Fruit fly (Drosophila melanogaster): ENCODE results near the gene His4r.

His4r gene

DNA sequence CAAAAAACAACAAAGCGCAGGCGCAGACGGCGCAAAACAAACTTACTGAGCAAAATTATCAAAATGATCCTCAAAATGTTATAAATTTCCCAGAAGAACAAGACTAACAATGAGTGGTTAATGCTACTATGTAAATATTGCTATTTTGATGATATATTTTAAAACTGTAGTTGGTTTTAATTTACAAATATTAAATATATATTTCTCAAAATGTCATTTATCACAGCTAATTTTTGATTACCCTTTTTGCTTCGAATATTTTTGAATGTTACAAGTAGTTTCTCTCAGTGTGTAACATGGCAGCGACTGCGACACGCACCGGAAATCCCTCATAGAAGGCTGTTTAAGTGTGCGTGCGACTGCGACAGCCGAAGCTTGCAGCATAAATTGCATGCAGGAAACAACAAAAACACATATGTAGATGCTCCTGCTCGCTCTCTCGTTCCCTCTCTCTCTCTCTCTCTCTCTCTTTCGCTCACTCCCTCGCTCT lies 27.6 kb upstream of the His4r start (continued):
- TF ChIP-seq gsb-n (tag; optimal IDR thresholded peaks at IDR 0.05) (peak; percentile 26), CG14710 (tag; optimal IDR thresholded peaks at IDR 0.05) (peak; percentile 38), CoRest (tag; optimal IDR thresholded peaks at IDR 0.05) (peak; percentile 42), maf-S (GFP tag; optimal IDR thresholded peaks at IDR 0.05) (no peak), CG1603 (tag; optimal IDR thresholded peaks at IDR 0.05) (peak; percentile 32)

DNA sequence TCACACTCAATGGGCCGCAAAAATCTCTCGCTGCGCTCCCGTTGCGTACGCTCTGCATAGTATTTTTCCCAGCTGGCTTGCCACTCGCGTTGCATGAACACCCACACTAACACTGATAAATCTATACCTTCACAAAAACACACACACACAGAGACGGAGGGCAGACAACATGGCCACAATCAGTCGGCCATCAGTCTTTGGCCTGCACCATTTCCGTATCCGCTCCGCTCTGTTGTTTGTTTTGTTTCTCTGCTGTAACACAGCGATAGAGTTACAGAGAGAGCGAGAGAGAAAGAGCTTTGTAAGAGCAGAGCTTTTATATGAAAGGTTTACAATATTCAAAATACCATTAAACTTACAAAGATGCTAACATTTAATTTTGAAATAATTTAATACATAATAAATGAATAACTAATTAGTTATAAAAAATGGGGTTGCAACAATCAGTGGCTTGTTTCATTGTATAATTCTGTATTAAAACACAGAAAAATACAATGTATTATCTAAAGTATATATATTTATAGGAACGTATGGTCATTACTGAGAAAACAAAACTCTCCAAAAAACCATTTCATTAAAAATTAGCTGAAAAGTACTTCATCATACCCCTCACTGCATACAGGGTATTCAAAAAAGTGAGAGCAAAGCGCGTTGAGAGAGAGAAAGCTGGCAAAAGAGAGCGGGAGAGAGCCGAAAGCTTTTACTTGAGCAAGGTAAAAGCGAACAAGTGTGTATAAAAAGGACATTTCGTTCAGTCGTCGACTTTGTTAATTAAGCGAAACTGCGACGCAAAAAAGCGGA lies 16.5 kb upstream of the His4r start, which contains the start of gene CG14853:
TSS of gene CG14853 (plus strand) at position 751 of the 801 bp plus-strand sequence.
- TF ChIP-seq hb (GFP tag; IDR thresholded peaks at IDR 0.05; ENCODE audit: partially characterized antibody) (no peak), bcd (GFP tag; optimal IDR thresholded peaks at IDR 0.05) (peak; percentile 58), tx (GFP tag; optimal IDR thresholded peaks at IDR 0.05) (no peak), CG12942 (GFP tag; optimal IDR thresholded peaks at IDR 0.05) (peak; percentile 71), CG14014 (GFP tag; IDR thresholded peaks at IDR 0.05) (peak; percentile 74), Ptx1 (GFP tag; IDR thresholded peaks at IDR 0.05) (peak; percentile 76), org-1 (GFP tag; optimal IDR thresholded peaks at IDR 0.05) (peak; percentile 31), HLH4C (GFP tag; IDR thresholded peaks at IDR 0.05; ENCODE audit: partially characterized antibody) (no peak), chn (GFP tag; optimal IDR thresholded peaks at IDR 0.05) (peak; percentile 14), pfk (GFP tag; optimal IDR thresholded peaks at IDR 0.05) (peak; percentile 65), sens (GFP tag) (peak; percentile 86), E2f1 (GFP tag; IDR thresholded peaks at IDR 0.05) (no peak; the same call in 1 of the 2 replicates), NfI (GFP tag; optimal IDR thresholded peaks at IDR 0.05) (peak; percentile 75), Mrtf (GFP tag; IDR thresholded peaks at IDR 0.05) (peak; percentile 75), bbx (GFP tag; IDR thresholded peaks at IDR 0.05; ENCODE audit: partially characterized antibody) (no peak), Blimp-1 (GFP tag; optimal IDR thresholded peaks at IDR 0.05) (peak; percentile 77), onecut (GFP tag; IDR thresholded peaks at IDR 0.05) (peak; percentile 58), CG3838 (GFP tag; optimal IDR thresholded peaks at IDR 0.05) (peak; percentile 43), kah (GFP tag; optimal IDR thresholded peaks at IDR 0.05) (peak; percentile 48), CG10543 (GFP tag; optimal IDR thresholded peaks at IDR 0.05) (peak; percentile 40), Dp (GFP tag; optimal IDR thresholded peaks at IDR 0.05) (no peak), Hr3 (GFP tag; optimal IDR thresholded peaks at IDR 0.05) (peak; percentile 85), zfh1 (GFP tag; IDR thresholded peaks at IDR 0.05) (peak; percentile 77), psq (GFP tag; optimal IDR thresholded peaks at IDR 0.05) (peak; percentile 56), fd102C (GFP tag; optimal IDR thresholded peaks at IDR 0.05) (no peak), CG9727 (GFP tag; optimal IDR thresholded peaks at IDR 0.05) (peak; percentile 28), shn (GFP tag; optimal IDR thresholded peaks at IDR 0.05) (peak; percentile 9), CG11695 (GFP tag; IDR thresholded peaks at IDR 0.05) (peak; percentile 72), hbn (GFP tag; IDR thresholded peaks at IDR 0.05; ENCODE audit: partially characterized antibody) (no peak), CG10431 (GFP tag; optimal IDR thresholded peaks at IDR 0.05) (peak; percentile 64), Sry-δ (GFP tag; optimal IDR thresholded peaks at IDR 0.05) (no peak), Oaz (GFP tag; IDR thresholded peaks at IDR 0.05) (peak; percentile 45; the same call in 1 of the 2 replicates), CG30020 (tag; optimal IDR thresholded peaks at IDR 0.05) (no peak), ems (GFP tag; optimal IDR thresholded peaks at IDR 0.05) (peak; percentile 29), CG13894 (tag; optimal IDR thresholded peaks at IDR 0.05) (peak; percentile 1), CG1602 (GFP tag; optimal IDR thresholded peaks at IDR 0.05) (peak; percentile 81), Meics (GFP tag; optimal IDR thresholded peaks at IDR 0.05) (peak; percentile 77), phol (tag; optimal IDR thresholded peaks at IDR 0.05) (peak; percentile 83), CG17186 (GFP tag; optimal IDR thresholded peaks at IDR 0.05) (peak; percentile 40), CG18011 (GFP tag; optimal IDR thresholded peaks at IDR 0.05) (peak; percentile 50), pb (GFP tag; optimal IDR thresholded peaks at IDR 0.05) (peak; percentile 40), CG13296 (GFP tag; optimal IDR thresholded peaks at IDR 0.05) (peak; percentile 79)
